Fruit fly (Drosophila melanogaster) whole organism, embryonic: Measurements from ENCODE around the gene 5-HT2B.
A peak's percentile ranks its signal among the peaks of the same experiment; 100 is the strongest.

Experiments used
- Ada2b ChIP-seq: fragments of 200-800 bp; sonication (Bioruptor generic); IDR thresholded peaks from 2 replicates; pipeline ENCODE4 v1.3.6; 2022; ENCODE audit warnings: missing biosample characterization, missing genetic modification characterization
- Atf-2 ChIP-seq: fragments of 200-800 bp; sonication (Bioruptor generic); optimal IDR thresholded peaks from 2 replicates; lab custom pipeline; 2016; ENCODE audit warnings: missing biosample characterization, missing genetic modification characterization
- BEAF-32 ChIP-seq: fragments of 200-800 bp; sonication (Bioruptor generic); optimal IDR thresholded peaks from 3 replicates; lab custom pipeline; 2017; ENCODE audit warnings: missing biosample characterization, missing genetic modification characterization, mild to moderate bottlenecking, moderate library complexity, missing genetic modification reagents
- CG1024 ChIP-seq: fragments of 200-800 bp; sonication (Bioruptor generic); IDR thresholded peaks from 2 replicates; pipeline ENCODE4 v1.3.6; 2022; ENCODE audit warnings: missing biosample characterization, missing genetic modification characterization
- CG10274 ChIP-seq: fragments of 200-800 bp; sonication (Bioruptor generic); optimal IDR thresholded peaks from 3 replicates; lab custom pipeline; 2017; ENCODE audit warnings: missing biosample characterization, mild to moderate bottlenecking, missing genetic modification characterization
- CG10321 ChIP-seq: fragments of 200-800 bp; sonication (Bioruptor generic); IDR thresholded peaks from 2 replicates; pipeline ENCODE4 v1.3.6; 2022; ENCODE audit warnings: missing biosample characterization, missing genetic modification characterization
- CG10366 ChIP-seq: fragments of 200-800 bp; sonication (Bioruptor generic); IDR thresholded peaks from 2 replicates; pipeline ENCODE4 v1.3.6; 2022; ENCODE audit warnings: missing biosample characterization, missing genetic modification characterization
- CG10462 ChIP-seq: fragments of 200-800 bp; sonication (Bioruptor generic); optimal IDR thresholded peaks from 2 replicates; lab custom pipeline; 2016; ENCODE audit warnings: missing biosample characterization, missing genetic modification characterization
- CG16863 ChIP-seq: fragments of 200-800 bp; sonication (Bioruptor generic); optimal IDR thresholded peaks from 3 replicates; lab custom pipeline; 2016; ENCODE audit warnings: missing biosample characterization, missing genetic modification characterization
- CG17361 ChIP-seq: fragments of 200-800 bp; sonication (Bioruptor generic); IDR thresholded peaks from 3 replicates; pipeline ENCODE4 v1.3.6; 2022; ENCODE audit warnings: missing biosample characterization, missing genetic modification characterization
- CG18011 ChIP-seq: fragments of 200-800 bp; sonication (Bioruptor generic); optimal IDR thresholded peaks from 2 replicates; lab custom pipeline; 2017; ENCODE audit warnings: missing biosample characterization, missing genetic modification characterization, mild to moderate bottlenecking, moderate library complexity, missing genotype
- CG34376 ChIP-seq: fragments of 200-800 bp; sonication (Bioruptor generic); optimal IDR thresholded peaks from 2 replicates; lab custom pipeline; 2018; ENCODE audit warnings: missing biosample characterization, mild to moderate bottlenecking, missing genetic modification characterization
- CG4730 ChIP-seq: fragments of 200-800 bp; sonication (Bioruptor generic); IDR thresholded peaks from 2 replicates; pipeline ENCODE4 v1.3.6; 2022; ENCODE audit warnings: missing biosample characterization, missing genetic modification characterization
- CG6254 ChIP-seq: fragments of 200-800 bp; sonication (Bioruptor generic); optimal IDR thresholded peaks from 3 replicates; lab custom pipeline; 2017; ENCODE audit warnings: mild to moderate bottlenecking, missing biosample characterization, missing genetic modification reagents, missing genetic modification characterization
- CG6272 ChIP-seq: fragments of 200-800 bp; sonication (Bioruptor generic); IDR thresholded peaks from 2 replicates; pipeline ENCODE4 v1.3.6; 2022; ENCODE audit warnings: missing biosample characterization, missing genetic modification characterization
- CG7357 ChIP-seq: fragments of 200-800 bp; sonication (Bioruptor generic); IDR thresholded peaks from 3 replicates; pipeline ENCODE4 v1.3.6; 2022; ENCODE audit warnings: missing biosample characterization, missing genetic modification characterization
- CG8089 ChIP-seq: fragments of 200-800 bp; sonication (Bioruptor generic); optimal IDR thresholded peaks from 3 replicates; lab custom pipeline; 2016; ENCODE audit warnings: missing biosample characterization, missing genetic modification characterization
- CG9215 ChIP-seq: fragments of 200-800 bp; sonication (Bioruptor generic); IDR thresholded peaks from 2 replicates; pipeline ENCODE4 v1.3.6; 2022; ENCODE audit warnings: missing biosample characterization, missing genetic modification characterization
- CG9876 ChIP-seq: fragments of 200-800 bp; sonication (Bioruptor generic); optimal IDR thresholded peaks from 2 replicates; lab custom pipeline; 2016; ENCODE audit warnings: missing biosample characterization, missing genetic modification characterization
- Doc3 ChIP-seq: fragments of 200-800 bp; sonication (Bioruptor generic); IDR thresholded peaks from 3 replicates; pipeline ENCODE4 v1.3.6; 2022; ENCODE audit warnings: missing biosample characterization, missing genetic modification characterization; ENCODE audit not compliant: partially characterized antibody
- Ets97D ChIP-seq: fragments of 200-800 bp; sonication (Bioruptor generic); optimal IDR thresholded peaks from 3 replicates; lab custom pipeline; 2016; ENCODE audit warnings: missing biosample characterization, missing genetic modification characterization
- Fer1 ChIP-seq: fragments of 200-800 bp; sonication (Bioruptor generic); optimal IDR thresholded peaks from 2 replicates; lab custom pipeline; 2017; ENCODE audit warnings: missing biosample characterization, mild to moderate bottlenecking, missing genetic modification characterization
- Fer2 ChIP-seq: fragments of 200-800 bp; sonication (Bioruptor generic); optimal IDR thresholded peaks from 2 replicates; lab custom pipeline; 2018; ENCODE audit warnings: missing biosample characterization, mild to moderate bottlenecking, missing genetic modification characterization, moderate library complexity
- H15 ChIP-seq: fragments of 200-800 bp; sonication (Bioruptor generic); IDR thresholded peaks from 3 replicates; pipeline ENCODE4 v1.3.6; 2022; ENCODE audit warnings: missing biosample characterization, missing genetic modification characterization
- HmgZ ChIP-seq: fragments of 200-800 bp; sonication (Bioruptor generic); optimal IDR thresholded peaks from 2 replicates; lab custom pipeline; 2018; ENCODE audit warnings: missing biosample characterization, mild to moderate bottlenecking, missing genetic modification characterization
- Hmx ChIP-seq: fragments of 200-800 bp; sonication (Bioruptor generic); optimal IDR thresholded peaks from 2 replicates; lab custom pipeline; 2016; ENCODE audit warnings: missing biosample characterization, missing genetic modification characterization
- Hr3 ChIP-seq: fragments of 200-800 bp; sonication (Bioruptor generic); optimal IDR thresholded peaks from 3 replicates; lab custom pipeline; 2016; ENCODE audit warnings: missing biosample characterization, missing genetic modification characterization
- NC2α ChIP-seq: fragments of 200-800 bp; sonication (Bioruptor generic); optimal IDR thresholded peaks from 2 replicates; lab custom pipeline; 2016; ENCODE audit warnings: missing biosample characterization, missing genetic modification characterization
- Ptx1 ChIP-seq: fragments of 200-800 bp; sonication (Bioruptor generic); IDR thresholded peaks from 2 replicates; pipeline ENCODE4 v1.3.6; 2022; ENCODE audit warnings: missing biosample characterization, missing genetic modification characterization
- Ravus ChIP-seq: fragments of 200-800 bp; sonication (Bioruptor generic); IDR thresholded peaks from 2 replicates; pipeline ENCODE4 v1.3.6; 2022; ENCODE audit warnings: missing biosample characterization, missing genetic modification characterization
- Rfx ChIP-seq: fragments of 200-800 bp; sonication (Bioruptor generic); IDR thresholded peaks from 2 replicates; pipeline ENCODE4 v1.3.6; 2022; ENCODE audit warnings: missing biosample characterization, missing genetic modification characterization
- Sox102F ChIP-seq: fragments of 200-800 bp; sonication (Bioruptor generic); optimal IDR thresholded peaks from 2 replicates; lab custom pipeline; 2018; ENCODE audit warnings: missing biosample characterization, mild to moderate bottlenecking, missing genetic modification characterization, moderate library complexity
- ab ChIP-seq: fragments of 200-800 bp; sonication (Bioruptor generic); optimal IDR thresholded peaks from 2 replicates; lab custom pipeline; 2016; ENCODE audit warnings: missing biosample characterization, missing genetic modification characterization
- az2 ChIP-seq: fragments of 200-800 bp; sonication (Bioruptor generic); optimal IDR thresholded peaks from 3 replicates; lab custom pipeline; 2016; ENCODE audit warnings: missing biosample characterization, missing genetic modification characterization
- crp ChIP-seq, 2 experiments: fragments of 200-800 bp; sonication (Bioruptor generic); optimal IDR thresholded peaks; 2 replicates in 1 of 2; 3 replicates in 1 of 2; lab custom pipeline; 2017; ENCODE audit warnings: missing biosample characterization in 2 of 2, missing genetic modification characterization in 2 of 2, mild to moderate bottlenecking in 1 of 2, moderate library complexity in 1 of 2
- dan ChIP-seq: fragments of 200-800 bp; sonication (Bioruptor generic); IDR thresholded peaks from 2 replicates; pipeline ENCODE4 v1.3.6; 2022; ENCODE audit warnings: missing biosample characterization, missing genetic modification characterization
- disco-r ChIP-seq: fragments of 200-800 bp; sonication (Bioruptor generic); optimal IDR thresholded peaks from 2 replicates; lab custom pipeline; 2016; ENCODE audit warnings: missing biosample characterization, missing genetic modification characterization
- esg ChIP-seq: fragments of 200-800 bp; sonication (Bioruptor generic); conservative IDR thresholded peaks from 2 replicates; pipeline ENCODE4 v1.3.6; 2022; ENCODE audit warnings: missing biosample characterization, missing genetic modification characterization
- eyg ChIP-seq: fragments of 200-800 bp; sonication (Bioruptor generic); optimal IDR thresholded peaks from 3 replicates; lab custom pipeline; 2016; ENCODE audit warnings: missing biosample characterization, missing genetic modification characterization
- gt ChIP-seq: fragments of 200-800 bp; sonication (Bioruptor generic); IDR thresholded peaks from 2 replicates; pipeline ENCODE4 v1.3.6; 2022; ENCODE audit warnings: missing biosample characterization, missing genetic modification characterization
- mirr ChIP-seq: fragments of 200-800 bp; sonication (Bioruptor generic); optimal IDR thresholded peaks from 3 replicates; lab custom pipeline; 2018; ENCODE audit warnings: missing biosample characterization, mild to moderate bottlenecking, missing genetic modification characterization
- nerfin-1 ChIP-seq: fragments of 200-800 bp; sonication (Bioruptor generic); optimal IDR thresholded peaks from 3 replicates; lab custom pipeline; 2019; ENCODE audit warnings: missing biosample characterization, mild to moderate bottlenecking, missing genetic modification characterization, moderate library complexity
- row ChIP-seq: fragments of 200-800 bp; sonication (Bioruptor generic); IDR thresholded peaks from 3 replicates; pipeline ENCODE4 v1.3.6; 2022; ENCODE audit warnings: missing biosample characterization, missing genetic modification characterization
- sc ChIP-seq, 3 experiments: fragments of >200 bp in 2 of 3; fragments of 200-800 bp in 1 of 3; sonication (Bioruptor generic) in 1 of 3; optimal IDR thresholded peaks; 2 replicates in 2 of 3; 3 replicates in 1 of 3; lab custom pipeline; 2017; ENCODE audit warnings: mild to moderate bottlenecking in 1 of 3, missing biosample characterization in 1 of 3, missing genetic modification characterization in 1 of 3, missing genetic modification reagents in 1 of 3
- scrt ChIP-seq: fragments of 200-800 bp; sonication (Bioruptor generic); optimal IDR thresholded peaks from 2 replicates; lab custom pipeline; 2018; ENCODE audit warnings: missing biosample characterization, mild to moderate bottlenecking, missing genetic modification characterization, moderate library complexity
- sd ChIP-seq: fragments of 200-800 bp; sonication (Bioruptor generic); optimal IDR thresholded peaks from 3 replicates; lab custom pipeline; 2018; ENCODE audit warnings: missing biosample characterization, mild to moderate bottlenecking, missing genetic modification characterization, moderate library complexity
- sisA ChIP-seq: fragments of 200-800 bp; sonication (Bioruptor generic); IDR thresholded peaks from 2 replicates; pipeline ENCODE4 v1.3.6; 2022; ENCODE audit warnings: missing biosample characterization, missing genetic modification characterization
- slou ChIP-seq: fragments of 200-800 bp; sonication (Bioruptor generic); optimal IDR thresholded peaks from 3 replicates; lab custom pipeline; 2016; ENCODE audit warnings: missing biosample characterization, missing genetic modification characterization
- stwl ChIP-seq: fragments of 200-800 bp; sonication (Bioruptor generic); optimal IDR thresholded peaks from 3 replicates; lab custom pipeline; 2018; ENCODE audit warnings: missing biosample characterization, mild to moderate bottlenecking, missing genetic modification characterization, moderate library complexity
- unpg ChIP-seq: fragments of 200-800 bp; sonication (Bioruptor generic); optimal IDR thresholded peaks from 3 replicates; lab custom pipeline; 2018; ENCODE audit warnings: missing biosample characterization, mild to moderate bottlenecking, missing genetic modification characterization, moderate library complexity
- wdn ChIP-seq: fragments of 200-800 bp; sonication (Bioruptor generic); IDR thresholded peaks from 2 replicates; pipeline ENCODE4 v1.3.6; 2022; ENCODE audit warnings: missing biosample characterization, missing genetic modification characterization

Gene 5-HT2B

dm6 chr3R:8652731-8653130 is 74.7 kb downstream of the 5-HT2B start, which contains the start of the genes Sys1 and Dhod (continued):
- peak; percentile 58 for TF ChIP-seq sisA
- TF ChIP-seq CG10462 (GFP tag; lab: Kevin White, UChicago) = peak; percentile 36
- TF ChIP-seq BEAF-32 (GFP tag; lab: Kevin White, UChicago) = peak; percentile 86
- TF ChIP-seq CG6254 (GFP tag; lab: Kevin White, UChicago) = peak; percentile 12
- TF ChIP-seq dan (GFP tag; lab: Robert Waterston, UW) = no peak
- peak; percentile 93 for TF ChIP-seq row
- peak; percentile 46 for TF ChIP-seq CG34376 (GFP tag; lab: Kevin White, UChicago)
- peak; percentile 41 for TF ChIP-seq ab
- TF ChIP-seq CG10321 (GFP tag; lab: Robert Waterston, UW) = no peak
- peak; percentile 51 for TF ChIP-seq Atf-2
- TF ChIP-seq Ravus = no peak
- TF ChIP-seq gt (GFP tag; lab: Robert Waterston, UW) = no peak
- peak; percentile 77 for TF ChIP-seq Rfx (GFP tag; lab: Robert Waterston, UW)
- peak; percentile 49 for TF ChIP-seq esg (GFP tag; lab: Robert Waterston, UW)
- TF ChIP-seq Ets97D (GFP tag; lab: Kevin White, UChicago) = peak; percentile 57
- peak; percentile 75 for TF ChIP-seq CG6272 (GFP tag; lab: Robert Waterston, UW)
- TF ChIP-seq mirr (GFP tag; lab: Kevin White, UChicago) = no peak
- TF ChIP-seq CG18011 (GFP tag; lab: Kevin White, UChicago) = peak; percentile 60
- no peak for TF ChIP-seq CG8089 (GFP tag; lab: Kevin White, UChicago)
- TF ChIP-seq az2 (GFP tag; lab: Kevin White, UChicago) = peak; percentile 53
- TF ChIP-seq CG10366 (GFP tag; lab: Robert Waterston, UW) = peak; percentile 43; the same call in 1 of the 2 replicates
- peak; percentile 87 for TF ChIP-seq Doc3 (GFP tag; lab: Robert Waterston, UW)
- TF ChIP-seq disco-r = peak; percentile 16
- TF ChIP-seq sd (tag; lab: Kevin White, UChicago) = peak; percentile 72
- TF ChIP-seq Hmx (GFP tag; lab: Kevin White, UChicago) = peak; percentile 0
- TF ChIP-seq CG9876 (GFP tag; lab: Kevin White, UChicago) = no peak
- peak; percentile 30; the same call in 1 of the 3 replicates for TF ChIP-seq CG7357 (GFP tag; lab: Robert Waterston, UW)
- no peak for TF ChIP-seq NC2α (GFP tag; lab: Kevin White, UChicago)
- peak; percentile 65 for TF ChIP-seq Fer1
- TF ChIP-seq crp (GFP tag; optimal IDR thresholded peaks at IDR 0.05; lab: Kevin White, UChicago) = no peak
- peak; percentile 76 for TF ChIP-seq HmgZ
- peak; percentile 58 for TF ChIP-seq CG16863 (GFP tag; lab: Kevin White, UChicago)
- TF ChIP-seq unpg (GFP tag; lab: Kevin White, UChicago) = peak; percentile 40
- peak; percentile 53 for TF ChIP-seq CG4730 (GFP tag; lab: Robert Waterston, UW)
- TF ChIP-seq nerfin-1 (tag; lab: Kevin White, UChicago) = peak; percentile 34
- TF ChIP-seq CG17361 (GFP tag; lab: Robert Waterston, UW) = peak; percentile 68; the same call in 2 of the 3 replicates
- TF ChIP-seq CG1024 (GFP tag; lab: Robert Waterston, UW) = no peak; the same call in 1 of the 2 replicates
- peak; percentile 51 for TF ChIP-seq eyg
- TF ChIP-seq CG10274 (GFP tag; lab: Kevin White, UChicago) = no peak
- peak; percentile 13 for TF ChIP-seq slou (GFP tag; lab: Kevin White, UChicago)
- peak; percentile 71 for TF ChIP-seq Ptx1
- TF ChIP-seq sc (optimal IDR thresholded peaks at IDR 0.05; lab: Kevin White, UChicago) = no peak
- no peak for TF ChIP-seq sc (GFP tag; optimal IDR thresholded peaks at IDR 0.05; lab: Kevin White, UChicago)
- peak; percentile 59 for TF ChIP-seq Hr3
- peak; percentile 31 for TF ChIP-seq stwl (tag; lab: Kevin White, UChicago)
- 0 out of 3 replicates have a peak, but pooled peaks have one; percentile 37 for TF ChIP-seq H15 (GFP tag; lab: Robert Waterston, UW)
- peak; percentile 64 for TF ChIP-seq CG9215
- peak; percentile 62 for TF ChIP-seq Sox102F
- TF ChIP-seq Fer2 (tag; lab: Kevin White, UChicago) = no peak
- peak; percentile 26 for TF ChIP-seq scrt (GFP tag; lab: Kevin White, UChicago)
- TF ChIP-seq Ada2b (GFP tag; lab: Robert Waterston, UW) = peak; percentile 68; the same call in 1 of the 2 replicates
- TF ChIP-seq wdn (GFP tag; lab: Robert Waterston, UW) = peak; percentile 43; the same call in 1 of the 2 replicates
